Fruit fly (Drosophila melanogaster): ENCODE results near the gene CG32832.
A peak's percentile ranks its signal among the peaks of the same experiment; 100 is the strongest.

Gene CG32832

dm6 chr2L:16848670-16849069, 30.4 kb downstream of the CG32832 start, which contains the start of gene CG13284:
Gene CG13284 (minus strand): TSS chr2L:16848716.
- no peak for TF ChIP-seq psq (GFP tag; optimal IDR thresholded peaks at IDR 0.05)
- TF ChIP-seq Vsx2 (GFP tag; optimal IDR thresholded peaks at IDR 0.05; ENCODE audit: partially characterized antibody) = no peak
- no peak for TF ChIP-seq jim (GFP tag; optimal IDR thresholded peaks at IDR 0.05)
- TF ChIP-seq fru (GFP tag; optimal IDR thresholded peaks at IDR 0.05) = no peak
- TF ChIP-seq ey (GFP tag; optimal IDR thresholded peaks at IDR 0.05) = no peak
- no peak for TF ChIP-seq CrebA (GFP tag; optimal IDR thresholded peaks at IDR 0.05; ENCODE audit: borderline replicate concordance)
- TF ChIP-seq usp (GFP tag; optimal IDR thresholded peaks at IDR 0.05) = no peak
- TF ChIP-seq OdsH (GFP tag; optimal IDR thresholded peaks at IDR 0.05) = no peak
- no peak for TF ChIP-seq CG32264 (GFP tag; optimal IDR thresholded peaks at IDR 0.05)
- no peak for TF ChIP-seq dsf (GFP tag; optimal IDR thresholded peaks at IDR 0.05; ENCODE audit: borderline replicate concordance)
- TF ChIP-seq Sp1 (GFP tag; optimal IDR thresholded peaks at IDR 0.05) = no peak
- TF ChIP-seq lola (GFP tag; optimal IDR thresholded peaks at IDR 0.05) = no peak
- TF ChIP-seq sage (GFP tag; optimal IDR thresholded peaks at IDR 0.05) = no peak

DNA sequence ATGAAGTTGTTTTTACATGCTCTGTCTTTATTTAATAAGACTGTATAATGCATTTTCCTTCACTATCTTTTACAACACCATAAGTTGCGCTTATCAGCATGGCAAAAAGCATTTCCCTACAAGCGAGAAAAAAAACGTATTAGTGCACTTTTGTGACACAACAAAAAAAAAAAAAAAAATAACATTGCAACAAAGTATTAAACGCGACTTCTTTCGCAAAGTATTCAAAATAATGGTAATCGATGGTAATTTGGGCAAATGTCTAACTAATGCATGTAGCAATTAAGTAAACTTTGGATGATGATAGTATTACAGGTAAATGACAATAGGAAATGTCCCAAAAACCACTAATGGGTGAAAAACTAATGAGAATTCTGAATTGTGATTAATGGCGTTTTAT, 31.1 kb downstream of the CG32832 start:
- TF ChIP-seq N (GFP tag; optimal IDR thresholded peaks at IDR 0.05) (no peak), dsf (GFP tag; optimal IDR thresholded peaks at IDR 0.05; ENCODE audit: borderline replicate concordance) (no peak), Hr78 (GFP tag; optimal IDR thresholded peaks at IDR 0.05) (no peak), sage (GFP tag; optimal IDR thresholded peaks at IDR 0.05) (no peak), Jra (GFP tag; optimal IDR thresholded peaks at IDR 0.05) (no peak), rgr (GFP tag; optimal IDR thresholded peaks at IDR 0.05) (no peak), ey (GFP tag; optimal IDR thresholded peaks at IDR 0.05) (no peak), dl (GFP tag; optimal IDR thresholded peaks at IDR 0.05; ENCODE audit: insufficient read depth in 1 of 2, partially characterized antibody in 2 of 2) (no peak), Vsx2 (GFP tag; optimal IDR thresholded peaks at IDR 0.05; ENCODE audit: partially characterized antibody) (no peak), OdsH (GFP tag; optimal IDR thresholded peaks at IDR 0.05) (no peak), Dfd (GFP tag; optimal IDR thresholded peaks at IDR 0.05) (no peak), lola (GFP tag; optimal IDR thresholded peaks at IDR 0.05) (no peak), Myc (optimal IDR thresholded peaks at IDR 0.05) (no peak), psq (GFP tag; optimal IDR thresholded peaks at IDR 0.05) (no peak), Dif (GFP tag; optimal IDR thresholded peaks at IDR 0.05; ENCODE audit: partially characterized antibody) (no peak), h (GFP tag; optimal IDR thresholded peaks at IDR 0.05) (no peak)

dm6 chr2L:16846742-16847346, 32.2 kb downstream of the CG32832 start:
- TF ChIP-seq N (GFP tag; optimal IDR thresholded peaks at IDR 0.05) = no peak
- no peak for TF ChIP-seq Jra (GFP tag; optimal IDR thresholded peaks at IDR 0.05)
- TF ChIP-seq h (GFP tag; optimal IDR thresholded peaks at IDR 0.05) = no peak
- no peak for TF ChIP-seq foxo (GFP tag; optimal IDR thresholded peaks at IDR 0.05)
- TF ChIP-seq pan (optimal IDR thresholded peaks at IDR 0.05) = no peak
- no peak for TF ChIP-seq Myc (optimal IDR thresholded peaks at IDR 0.05)
- TF ChIP-seq dmrt93B (GFP tag; optimal IDR thresholded peaks at IDR 0.05) = no peak
- no peak for TF ChIP-seq HLH106 (tag; optimal IDR thresholded peaks at IDR 0.05)
- TF ChIP-seq psq (GFP tag; optimal IDR thresholded peaks at IDR 0.05) = no peak
- no peak for TF ChIP-seq tai (GFP tag; optimal IDR thresholded peaks at IDR 0.05)
- TF ChIP-seq CG9705 (GFP tag; optimal IDR thresholded peaks at IDR 0.05) = no peak
- TF ChIP-seq br (GFP tag; optimal IDR thresholded peaks at IDR 0.05) = no peak
- TF ChIP-seq Dif (GFP tag; optimal IDR thresholded peaks at IDR 0.05; ENCODE audit: partially characterized antibody) = no peak
- no peak for TF ChIP-seq brk (GFP tag; optimal IDR thresholded peaks at IDR 0.05)
- no peak for TF ChIP-seq woc (GFP tag; optimal IDR thresholded peaks at IDR 0.05)

dm6 chr2L:16845179-16845578, 33.9 kb downstream of the CG32832 start:
- TF ChIP-seq CG32264 (GFP tag; optimal IDR thresholded peaks at IDR 0.05) (no peak), pan (optimal IDR thresholded peaks at IDR 0.05) (no peak), CG9705 (GFP tag; optimal IDR thresholded peaks at IDR 0.05) (no peak), rgr (GFP tag; optimal IDR thresholded peaks at IDR 0.05) (no peak), Dfd (GFP tag; optimal IDR thresholded peaks at IDR 0.05) (no peak), usp (GFP tag; optimal IDR thresholded peaks at IDR 0.05) (no peak), Sp1 (GFP tag; optimal IDR thresholded peaks at IDR 0.05) (no peak), jim (GFP tag; optimal IDR thresholded peaks at IDR 0.05) (no peak), brk (GFP tag; optimal IDR thresholded peaks at IDR 0.05) (no peak), Jra (GFP tag; optimal IDR thresholded peaks at IDR 0.05) (no peak)

DNA sequence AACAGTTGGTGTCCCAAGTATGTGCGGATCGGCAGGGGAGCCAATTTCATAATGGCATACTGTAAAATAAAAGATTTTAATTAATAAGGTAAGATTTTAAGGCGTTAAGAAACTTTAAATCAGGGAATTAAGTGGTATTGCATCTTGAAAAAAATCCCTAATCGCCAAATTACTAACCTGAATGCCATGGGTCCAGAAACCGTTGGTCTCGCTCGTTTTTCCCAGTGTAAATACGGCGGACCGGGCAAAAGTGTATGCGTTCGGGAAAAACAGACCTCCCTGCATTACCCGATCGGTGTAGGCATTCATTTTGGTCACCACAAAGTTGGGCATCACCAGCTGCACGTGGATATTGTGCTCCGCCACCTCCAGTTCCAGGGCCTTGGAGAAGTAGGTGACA, 35.8 kb downstream of the CG32832 start:
- peak in 1 of 2 experiments; percentile 6 for TF ChIP-seq foxo (GFP tag; optimal IDR thresholded peaks at IDR 0.05)
- TF ChIP-seq jim (GFP tag; optimal IDR thresholded peaks at IDR 0.05) = no peak
- TF ChIP-seq fru (GFP tag; optimal IDR thresholded peaks at IDR 0.05) = peak; percentile 20
- peak; percentile 13 for TF ChIP-seq h (GFP tag; optimal IDR thresholded peaks at IDR 0.05)
- no peak for TF ChIP-seq brk (GFP tag; optimal IDR thresholded peaks at IDR 0.05)
- no peak for TF ChIP-seq br (GFP tag; optimal IDR thresholded peaks at IDR 0.05)
